Worm (Caenorhabditis elegans) whole organism, early embryonic: ENCODE results near the gene B0353.1.

Experiments
- ama-1 ChIP-seq: fragments of 150-350 bp; optimal IDR thresholded peaks from 2 replicates; lab custom pipeline; 2014
- ceh-13 ChIP-seq: fragments of 200-800 bp; sonication (Bioruptor generic); optimal IDR thresholded peaks from 2 replicates; lab custom pipeline; 2018; ENCODE audit warnings: mild to moderate bottlenecking, missing genetic modification characterization, missing compliant biosample characterization
- hmbx-1 ChIP-seq: sonication (generic microtip); optimal IDR thresholded peaks from 2 replicates; lab custom pipeline; 2016; ENCODE audit warnings: mild to moderate bottlenecking, missing genetic modification characterization, missing compliant biosample characterization
- scrt-1 ChIP-seq: fragments of 200-800 bp; sonication (Bioruptor generic); IDR thresholded peaks from 2 replicates; pipeline ENCODE4 v1.3.6; 2022; ENCODE audit warnings: missing genetic modification characterization, missing compliant biosample characterization
- tbx-11 ChIP-seq: fragments of 200-800 bp; sonication (Bioruptor generic); IDR thresholded peaks from 2 replicates; pipeline ENCODE4 v1.3.6; 2022; ENCODE audit warnings: missing genetic modification characterization, missing compliant biosample characterization
- tbx-37 ChIP-seq: fragments of 200-800 bp; sonication (Bioruptor generic); conservative IDR thresholded peaks from 2 replicates; pipeline ENCODE4 v1.3.6; 2022; ENCODE audit warnings: missing genetic modification reagents, missing genetic modification characterization, missing compliant biosample characterization

- no peak for TF ChIP-seq tbx-37 (GFP tag; lab: Robert Waterston, UW)
- TF ChIP-seq tbx-11 (GFP tag; lab: Robert Waterston, UW): no peak
- no peak for TF ChIP-seq ama-1 (lab: Kevin White, UChicago)
- no peak for TF ChIP-seq ceh-13 (GFP tag; lab: Kevin White, UChicago)
- no peak for TF ChIP-seq scrt-1
- no peak for TF ChIP-seq hmbx-1 (tag; lab: Kevin White, UChicago)
Observed at ce11 chrIII:547709-548108, 8.0 kb upstream of the B0353.1 start.
